Fruit fly (Drosophila melanogaster) whole organism, embryonic: Measurements from ENCODE around the gene CG11597.

ENCODE experiments used
- B-H1 ChIP-seq: fragments of 200-800 bp; sonication (Bioruptor generic); IDR thresholded peaks from 3 replicates; pipeline ENCODE4 v1.3.6; 2022; ENCODE audit warnings: missing biosample characterization, missing genetic modification characterization
- CG11093 ChIP-seq: fragments of 200-800 bp; sonication (Bioruptor generic); IDR thresholded peaks from 3 replicates; pipeline ENCODE4 v1.3.6; 2022; ENCODE audit warnings: missing biosample characterization, missing genetic modification characterization
- CG11560 ChIP-seq: fragments of 200-800 bp; sonication (Bioruptor generic); IDR thresholded peaks from 3 replicates; pipeline ENCODE4 v1.3.6; 2022; ENCODE audit warnings: missing biosample characterization, missing genetic modification characterization
- CG18011 ChIP-seq: fragments of 200-800 bp; sonication (Bioruptor generic); optimal IDR thresholded peaks from 2 replicates; lab custom pipeline; 2017; ENCODE audit warnings: missing biosample characterization, missing genetic modification characterization, mild to moderate bottlenecking, moderate library complexity, missing genotype
- CG18262 ChIP-seq: fragments of 200-800 bp; optimal IDR thresholded peaks from 3 replicates; lab custom pipeline; 2019; ENCODE audit warnings: missing biosample characterization, mild to moderate bottlenecking, missing genetic modification characterization, moderate library complexity
- CG2120 ChIP-seq: fragments of 200-800 bp; sonication (Bioruptor generic); optimal IDR thresholded peaks from 3 replicates; lab custom pipeline; 2016; ENCODE audit warnings: missing biosample characterization, missing genetic modification characterization
- CG2889 ChIP-seq: fragments of 200-800 bp; sonication (Bioruptor generic); IDR thresholded peaks from 3 replicates; pipeline ENCODE4 v1.3.6; 2022; ENCODE audit warnings: missing biosample characterization, missing genetic modification characterization
- CG34224 ChIP-seq: fragments of 200-800 bp; sonication (Bioruptor generic); IDR thresholded peaks from 3 replicates; pipeline ENCODE4 v1.3.6; 2022; ENCODE audit warnings: missing biosample characterization, missing genetic modification characterization; ENCODE audit not compliant: partially characterized antibody
- CG4820 ChIP-seq: fragments of 200-800 bp; sonication (Bioruptor generic); optimal IDR thresholded peaks from 3 replicates; lab custom pipeline; 2016; ENCODE audit warnings: missing biosample characterization, missing genetic modification characterization
- CG6683 ChIP-seq: fragments of 200-800 bp; sonication (Bioruptor generic); optimal IDR thresholded peaks from 2 replicates; lab custom pipeline; 2017; ENCODE audit warnings: missing biosample characterization, mild to moderate bottlenecking, missing genetic modification characterization, missing genetic modification reagents
- CG7372 ChIP-seq: fragments of 200-800 bp; sonication (Bioruptor generic); IDR thresholded peaks from 2 replicates; pipeline ENCODE4 v1.3.6; 2022; ENCODE audit warnings: missing biosample characterization, missing genetic modification characterization
- CG7745 ChIP-seq: fragments of 200-800 bp; sonication (Bioruptor generic); optimal IDR thresholded peaks from 2 replicates; lab custom pipeline; 2018; ENCODE audit warnings: missing biosample characterization, mild to moderate bottlenecking, missing genetic modification characterization, moderate library complexity
- CG7786 ChIP-seq: fragments of 200-800 bp; sonication (Bioruptor generic); optimal IDR thresholded peaks from 2 replicates; lab custom pipeline; 2016; ENCODE audit warnings: missing biosample characterization, missing genetic modification characterization
- CG7839 ChIP-seq: fragments of 200-800 bp; sonication (Bioruptor generic); optimal IDR thresholded peaks from 3 replicates; lab custom pipeline; 2018; ENCODE audit warnings: missing biosample characterization, mild to moderate bottlenecking, missing genetic modification characterization, moderate library complexity
- CG7928 ChIP-seq: fragments of 200-800 bp; sonication (Bioruptor generic); optimal IDR thresholded peaks from 2 replicates; lab custom pipeline; 2017; ENCODE audit warnings: missing biosample characterization, mild to moderate bottlenecking, missing genetic modification characterization
- CG8478 ChIP-seq: fragments of >200 bp; optimal IDR thresholded peaks from 2 replicates; lab custom pipeline; 2018
- CG9215 ChIP-seq: fragments of 200-800 bp; sonication (Bioruptor generic); IDR thresholded peaks from 2 replicates; pipeline ENCODE4 v1.3.6; 2022; ENCODE audit warnings: missing biosample characterization, missing genetic modification characterization
- CG9727 ChIP-seq: fragments of 200-800 bp; sonication (Bioruptor generic); optimal IDR thresholded peaks from 3 replicates; lab custom pipeline; 2017; ENCODE audit warnings: missing biosample characterization, mild to moderate bottlenecking, missing genetic modification characterization
- CG9817 ChIP-seq: fragments of 200-800 bp; sonication (Bioruptor generic); optimal IDR thresholded peaks from 2 replicates; lab custom pipeline; 2018; ENCODE audit warnings: missing biosample characterization, mild to moderate bottlenecking, missing genetic modification characterization, moderate library complexity
- CkIIα-i1 ChIP-seq: fragments of 200-800 bp; sonication (Bioruptor generic); IDR thresholded peaks from 2 replicates; pipeline ENCODE4 v1.3.6; 2022; ENCODE audit warnings: missing biosample characterization, missing genetic modification characterization
- CoRest ChIP-seq: fragments of 200-800 bp; sonication (Bioruptor generic); optimal IDR thresholded peaks from 3 replicates; lab custom pipeline; 2018; ENCODE audit warnings: missing biosample characterization, mild to moderate bottlenecking, missing genetic modification characterization, moderate library complexity
- CrebB ChIP-seq: fragments of 200-800 bp; sonication (Bioruptor generic); optimal IDR thresholded peaks from 3 replicates; lab custom pipeline; 2018; ENCODE audit warnings: missing biosample characterization, mild to moderate bottlenecking, missing genetic modification characterization
- D19B ChIP-seq: fragments of 200-800 bp; sonication (Bioruptor generic); optimal IDR thresholded peaks from 2 replicates; lab custom pipeline; 2017; ENCODE audit warnings: missing biosample characterization, mild to moderate bottlenecking, missing genetic modification characterization
- Dbx ChIP-seq: fragments of 200-800 bp; sonication (Bioruptor generic); IDR thresholded peaks from 3 replicates; pipeline ENCODE4 v1.3.6; 2022; ENCODE audit warnings: missing biosample characterization, missing genetic modification characterization
- Elba2 ChIP-seq: fragments of 200-800 bp; sonication (Bioruptor generic); optimal IDR thresholded peaks from 3 replicates; lab custom pipeline; 2016; ENCODE audit warnings: missing biosample characterization, missing genetic modification characterization
- Fer1 ChIP-seq: fragments of 200-800 bp; sonication (Bioruptor generic); optimal IDR thresholded peaks from 2 replicates; lab custom pipeline; 2017; ENCODE audit warnings: missing biosample characterization, mild to moderate bottlenecking, missing genetic modification characterization
- HLH3B ChIP-seq: fragments of 200-800 bp; sonication (Bioruptor generic); IDR thresholded peaks from 2 replicates; pipeline ENCODE4 v1.3.6; 2022; ENCODE audit warnings: missing biosample characterization, missing genetic modification characterization
- HLH4C ChIP-seq: fragments of 200-800 bp; sonication (Bioruptor generic); IDR thresholded peaks from 3 replicates; pipeline ENCODE4 v1.3.6; 2022; ENCODE audit warnings: missing biosample characterization, missing genetic modification characterization; ENCODE audit not compliant: partially characterized antibody
- Hey ChIP-seq: fragments of 200-800 bp; sonication (Bioruptor generic); optimal IDR thresholded peaks from 3 replicates; lab custom pipeline; 2018; ENCODE audit warnings: missing biosample characterization, mild to moderate bottlenecking, missing genetic modification characterization
- HmgZ ChIP-seq: fragments of 200-800 bp; sonication (Bioruptor generic); optimal IDR thresholded peaks from 2 replicates; lab custom pipeline; 2018; ENCODE audit warnings: missing biosample characterization, mild to moderate bottlenecking, missing genetic modification characterization
- Ssrp ChIP-seq: fragments of 200-800 bp; sonication (Bioruptor generic); optimal IDR thresholded peaks from 2 replicates; lab custom pipeline; 2018; ENCODE audit warnings: missing biosample characterization, mild to moderate bottlenecking, missing genetic modification characterization, moderate library complexity
- cg ChIP-seq: fragments of 200-800 bp; sonication (Bioruptor generic); optimal IDR thresholded peaks from 3 replicates; lab custom pipeline; 2019; ENCODE audit warnings: missing biosample characterization, mild to moderate bottlenecking, missing genetic modification characterization, moderate library complexity
- chif ChIP-seq, 2 experiments: fragments of 200-800 bp; sonication (Bioruptor generic); optimal IDR thresholded peaks; 3 replicates each; lab custom pipeline; 2016; ENCODE audit warnings: missing biosample characterization in 2 of 2, missing genetic modification characterization in 2 of 2
- danr ChIP-seq: fragments of 200-800 bp; sonication (Bioruptor generic); IDR thresholded peaks from 2 replicates; pipeline ENCODE4 v1.3.6; 2022; ENCODE audit warnings: missing biosample characterization, missing genetic modification characterization
- ftz-f1 ChIP-seq: fragments of 200-800 bp; sonication (Bioruptor generic); optimal IDR thresholded peaks from 2 replicates; lab custom pipeline; 2016; ENCODE audit warnings: missing biosample characterization, missing genetic modification characterization
- gce ChIP-seq: fragments of 200-800 bp; sonication (Bioruptor generic); IDR thresholded peaks from 3 replicates; pipeline ENCODE4 v1.3.6; 2022; ENCODE audit warnings: missing biosample characterization, missing genetic modification characterization
- grau ChIP-seq: fragments of 200-800 bp; optimal IDR thresholded peaks from 3 replicates; lab custom pipeline; 2019; ENCODE audit warnings: missing biosample characterization, mild to moderate bottlenecking, missing genetic modification characterization, moderate library complexity
- ind ChIP-seq: fragments of 200-800 bp; sonication (Bioruptor generic); optimal IDR thresholded peaks from 3 replicates; lab custom pipeline; 2016; ENCODE audit warnings: missing biosample characterization, missing genetic modification characterization
- insv ChIP-seq, 2 experiments: fragments of 200-800 bp; sonication (Bioruptor generic); optimal IDR thresholded peaks; 3 replicates each; lab custom pipeline; 2016 to 2018; ENCODE audit warnings: missing biosample characterization in 2 of 2, missing genetic modification characterization in 2 of 2
- kah ChIP-seq: fragments of 200-800 bp; sonication (Bioruptor generic); optimal IDR thresholded peaks from 2 replicates; lab custom pipeline; 2018; ENCODE audit warnings: missing biosample characterization, mild to moderate bottlenecking, missing genetic modification characterization
- lbe ChIP-seq: fragments of 200-800 bp; sonication (Bioruptor generic); optimal IDR thresholded peaks from 2 replicates; lab custom pipeline; 2016; ENCODE audit warnings: missing biosample characterization, mild to moderate bottlenecking, missing genetic modification characterization
- maf-S ChIP-seq: fragments of 200-800 bp; sonication (Bioruptor generic); optimal IDR thresholded peaks from 2 replicates; lab custom pipeline; 2016; ENCODE audit warnings: missing biosample characterization, missing genetic modification characterization
- row ChIP-seq: fragments of 200-800 bp; sonication (Bioruptor generic); IDR thresholded peaks from 3 replicates; pipeline ENCODE4 v1.3.6; 2022; ENCODE audit warnings: missing biosample characterization, missing genetic modification characterization
- sc ChIP-seq, 3 experiments: fragments of >200 bp in 2 of 3; fragments of 200-800 bp in 1 of 3; sonication (Bioruptor generic) in 1 of 3; optimal IDR thresholded peaks; 2 replicates in 2 of 3; 3 replicates in 1 of 3; lab custom pipeline; 2017; ENCODE audit warnings: mild to moderate bottlenecking in 1 of 3, missing biosample characterization in 1 of 3, missing genetic modification characterization in 1 of 3, missing genetic modification reagents in 1 of 3
- sens ChIP-seq: fragments of 200-800 bp; sonication (Bioruptor generic); peaks from one replicate; lab custom pipeline; 2016; ENCODE audit warnings: missing biosample characterization, missing genetic modification characterization
- seq ChIP-seq: fragments of 200-800 bp; sonication (Bioruptor generic); IDR thresholded peaks from 2 replicates; pipeline ENCODE4 v1.3.6; 2022; ENCODE audit warnings: missing biosample characterization, missing genetic modification characterization
- sug ChIP-seq: fragments of 200-800 bp; optimal IDR thresholded peaks from 2 replicates; lab custom pipeline; 2019; ENCODE audit warnings: missing biosample characterization, mild to moderate bottlenecking, missing genetic modification characterization, moderate library complexity
- vnd ChIP-seq: fragments of 200-800 bp; sonication (Bioruptor generic); IDR thresholded peaks from 3 replicates; pipeline ENCODE4 v1.3.6; 2022; ENCODE audit warnings: missing biosample characterization, missing genetic modification characterization; ENCODE audit not compliant: partially characterized antibody
- zfh2 ChIP-seq: fragments of 200-800 bp; sonication (Bioruptor generic); optimal IDR thresholded peaks from 2 replicates; lab custom pipeline; 2016; ENCODE audit warnings: missing biosample characterization, missing genetic modification characterization

Gene CG11597

dm6 chr3L:11785291-11785690 lies 36.8 kb downstream of the CG11597 start (continued):
- TF ChIP-seq CG2120 (peak; percentile 71), CG4820 (GFP tag; lab: Kevin White, UChicago) (peak; percentile 5), zfh2 (GFP tag; lab: Kevin White, UChicago) (peak; percentile 15), CG9727 (GFP tag; lab: Kevin White, UChicago) (peak; percentile 3)
- TF ChIP-seq, all 482 proteins: peak for 119

dm6 chr3L:11777348-11777958 lies 44.6 kb downstream of the CG11597 start:
- TF ChIP-seq vnd (no peak), CG18011 (no peak), B-H1 (GFP tag; lab: Robert Waterston, UW) (no peak), CG2889 (GFP tag; lab: Robert Waterston, UW) (no peak), CG34224 (GFP tag; lab: Robert Waterston, UW) (no peak), seq (GFP tag; lab: Robert Waterston, UW) (no peak), D19B (GFP tag; lab: Kevin White, UChicago) (no peak), CG8478 (lab: Kevin White, UChicago) (no peak), chif (GFP tag; optimal IDR thresholded peaks at IDR 0.05; lab: Kevin White, UChicago) (no peak), kah (GFP tag; lab: Kevin White, UChicago) (no peak), CrebB (no peak), insv (GFP tag; optimal IDR thresholded peaks at IDR 0.05; lab: Kevin White, UChicago) (no peak), maf-S (GFP tag; lab: Kevin White, UChicago) (no peak), CG7372 (no peak), cg (GFP tag; lab: Kevin White, UChicago) (peak; percentile 72), HLH4C (GFP tag; lab: Robert Waterston, UW) (0 out of 3 replicates have a peak, but pooled peaks have one; percentile 9), ftz-f1 (GFP tag; lab: Kevin White, UChicago) (no peak), sug (tag; lab: Kevin White, UChicago) (peak; percentile 82), CG11560 (no peak), sens (GFP tag; lab: Kevin White, UChicago) (peak; percentile 44), Ssrp (tag; lab: Kevin White, UChicago) (no peak), Elba2 (GFP tag; lab: Kevin White, UChicago) (no peak), danr (GFP tag; lab: Robert Waterston, UW) (0 out of 2 replicates have a peak, but pooled peaks have one; percentile 6), gce (GFP tag; lab: Robert Waterston, UW) (no peak), CG9817 (tag; lab: Kevin White, UChicago) (no peak), CG7839 (tag; lab: Kevin White, UChicago) (no peak), CG6683 (GFP tag; lab: Kevin White, UChicago) (no peak), HLH3B (GFP tag; lab: Robert Waterston, UW) (no peak), CG7928 (no peak), CkIIα-i1 (GFP tag; lab: Robert Waterston, UW) (no peak), ind (no peak), row (peak; percentile 13; the same call in 1 of the 3 replicates), CoRest (tag; lab: Kevin White, UChicago) (no peak), CG7745 (tag; lab: Kevin White, UChicago) (no peak), CG18262 (tag; lab: Kevin White, UChicago) (no peak), CG11093 (no peak), CG7786 (GFP tag; lab: Kevin White, UChicago) (no peak), Fer1 (GFP tag; lab: Kevin White, UChicago) (no peak), grau (tag; lab: Kevin White, UChicago) (no peak), Hey (tag; lab: Kevin White, UChicago) (no peak), sc (optimal IDR thresholded peaks at IDR 0.05; lab: Kevin White, UChicago) (no peak), sc (GFP tag; optimal IDR thresholded peaks at IDR 0.05; lab: Kevin White, UChicago) (no peak), lbe (GFP tag; lab: Kevin White, UChicago) (no peak), Dbx (GFP tag; lab: Robert Waterston, UW) (no peak), HmgZ (tag; lab: Kevin White, UChicago) (peak; percentile 19), CG9215 (no peak)
